Worm (Caenorhabditis elegans) whole organism, mixed stage, embryonic: ENCODE data around the gene lsm-7.

Experiments
- lin-13 ChIP-seq: fragments of 150-350 bp; optimal IDR thresholded peaks from 2 replicates; lab custom pipeline; 2014; ENCODE audit warnings: missing biosample characterization, missing genetic modification characterization
- nhr-2 ChIP-seq: fragments of 150-350 bp; optimal IDR thresholded peaks from 2 replicates; lab custom pipeline; 2014; ENCODE audit warnings: missing biosample characterization, missing genetic modification characterization
- ztf-11 ChIP-seq: fragments of 150-350 bp; optimal IDR thresholded peaks from 2 replicates; lab custom pipeline; 2014; ENCODE audit warnings: missing biosample characterization, missing genetic modification characterization

lsm-7 gene

ce11 chrIV:10981761-10982160 lies 48.5 kb downstream of the lsm-7 start, which contains the start of gene Y43E12A.2:
TSS of gene Y43E12A.2 (plus strand) at chrIV:10982061.
- TF ChIP-seq nhr-2 (no peak), ztf-11 (tag; lab: Kevin White, UChicago) (no peak), lin-13 (no peak)
